Worm (Caenorhabditis elegans): ENCODE results near the gene str-240.

DNA sequence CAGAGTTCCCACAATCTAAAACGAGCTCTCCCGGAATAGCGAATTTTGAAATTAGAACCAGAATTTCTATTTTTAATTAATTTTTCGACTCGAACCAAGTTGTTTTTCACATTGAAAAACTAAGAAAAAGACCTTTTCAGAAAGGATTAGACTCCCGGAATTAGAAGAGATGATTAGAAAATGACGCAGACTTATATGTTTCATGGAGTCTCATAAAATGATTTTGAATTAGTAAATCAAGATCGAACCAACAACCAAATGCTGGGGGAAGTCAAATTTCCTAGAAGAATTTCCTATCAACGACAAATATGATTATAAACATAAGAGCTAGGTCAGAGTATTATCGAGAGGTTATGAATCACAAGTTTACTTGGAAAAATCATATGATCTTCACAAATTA, 33.1 kb downstream of the str-240 start:
- no peak for TF ChIP-seq pqm-1 (tag; optimal IDR thresholded peaks at IDR 0.05)
- TF ChIP-seq nfya-1 (tag; optimal IDR thresholded peaks at IDR 0.05) = no peak
- no peak for TF ChIP-seq nhr-11 (tag; optimal IDR thresholded peaks at IDR 0.05)
- TF ChIP-seq syd-9 (tag; optimal IDR thresholded peaks at IDR 0.05) = no peak
- no peak for TF ChIP-seq K02D7.2 (tag; optimal IDR thresholded peaks at IDR 0.05)
- TF ChIP-seq tbx-2 (tag; optimal IDR thresholded peaks at IDR 0.05) = no peak
- no peak for TF ChIP-seq hlh-13 (GFP tag; optimal IDR thresholded peaks at IDR 0.05)
- no peak for TF ChIP-seq fkh-10 (GFP tag; optimal IDR thresholded peaks at IDR 0.05)
- no peak for TF ChIP-seq ref-2 (tag; optimal IDR thresholded peaks at IDR 0.05)
- TF ChIP-seq lin-11 (tag; optimal IDR thresholded peaks at IDR 0.05) = no peak
